Fruit fly (Drosophila melanogaster) whole organism, pupa: ENCODE measurements around the gene CG14352.

ENCODE experiments used
- CG10348 ChIP-seq: fragments of 200-800 bp; sonication (Bioruptor generic); IDR thresholded peaks from 2 replicates; pipeline ENCODE4 v1.3.6; 2022; ENCODE audit warnings: missing biosample characterization, missing genetic modification characterization
- CG4496 ChIP-seq: fragments of 200-800 bp; sonication (Bioruptor generic); IDR thresholded peaks from 3 replicates; pipeline ENCODE4 v1.3.6; 2022; ENCODE audit warnings: missing biosample characterization, missing genetic modification characterization
- EcR ChIP-seq: fragments of 200-800 bp; sonication (Bioruptor generic); optimal IDR thresholded peaks from 3 replicates; lab custom pipeline; 2019; ENCODE audit warnings: missing biosample characterization, missing genetic modification characterization, mild to moderate bottlenecking, moderate library complexity, missing genetic modification reagents

DNA sequence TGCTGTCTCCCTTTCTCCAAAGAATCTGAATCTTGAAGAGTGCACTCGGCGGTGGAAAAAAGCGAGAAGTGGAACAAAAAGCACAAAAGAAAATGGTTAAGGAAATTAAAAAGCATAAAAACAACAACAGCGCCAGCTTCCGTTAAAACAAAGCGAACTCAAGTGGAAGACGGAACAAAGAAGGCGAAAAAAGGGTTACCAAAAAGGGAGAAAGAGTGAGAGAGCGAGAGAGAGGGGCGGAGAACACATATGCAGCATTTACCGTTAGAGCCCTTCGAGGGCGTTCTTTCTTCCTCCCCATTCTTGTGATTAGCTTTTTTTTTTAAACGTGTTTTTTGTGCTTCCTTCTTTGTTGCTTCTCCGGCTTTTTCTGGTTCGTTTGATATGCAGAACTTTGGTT lies 46.9 kb downstream of the CG14352 start:
- TF ChIP-seq CG10348 = no peak
- no peak for TF ChIP-seq CG4496 (GFP tag; lab: Robert Waterston, UW)
- TF ChIP-seq EcR (GFP tag; lab: Kevin White, UChicago) = no peak
